Comparison of ENCODE assay signal across 2 fruit fly cellular contexts in genomic region chr3R:23876699-23877098, dm6.
A peak's percentile ranks its signal among the peaks of the same experiment; 100 is the strongest.
TF ChIP-seq lines count a peak whose summit lies in the region.

No protein-coding gene starts in this region.

- no peak for TF ChIP-seq CTCF in whole organism, embryonic (GFP tag; optimal IDR thresholded peaks at IDR 0.05; lab: Kevin White, UChicago)

TF ChIP-seq in whole organism, embryonic, 481 proteins besides CTCF, POLR2A, EP300 and RAD21 (continues in another document):
- TF ChIP-seq CG11456 (GFP tag; IDR thresholded peaks at IDR 0.05; lab: Robert Waterston, UW), result no peak
- TF ChIP-seq CG4707 (GFP tag; optimal IDR thresholded peaks at IDR 0.05; lab: Kevin White, UChicago), result peak; percentile 14
- peak; percentile 26; the same call in 1 of the 2 replicates for TF ChIP-seq CG11696 (GFP tag; IDR thresholded peaks at IDR 0.05; lab: Robert Waterston, UW)
- no peak for TF ChIP-seq Elba2 (GFP tag; optimal IDR thresholded peaks at IDR 0.05; lab: Kevin White, UChicago)
- TF ChIP-seq unpg (GFP tag; optimal IDR thresholded peaks at IDR 0.05; lab: Kevin White, UChicago), result peak; percentile 1
- peak; percentile 29 for TF ChIP-seq sd (tag; optimal IDR thresholded peaks at IDR 0.05; lab: Kevin White, UChicago)
- no peak for TF ChIP-seq CG4617 (GFP tag; optimal IDR thresholded peaks at IDR 0.05; lab: Kevin White, UChicago; ENCODE audit: borderline replicate concordance)
- peak; percentile 1 for TF ChIP-seq CG2116 (GFP tag; optimal IDR thresholded peaks at IDR 0.05; lab: Kevin White, UChicago)
- no peak for TF ChIP-seq danr (GFP tag; IDR thresholded peaks at IDR 0.05; lab: Robert Waterston, UW)
- no peak for TF ChIP-seq Antp (GFP tag; optimal IDR thresholded peaks at IDR 0.05; lab: Kevin White, UChicago)
- TF ChIP-seq CG12769 (tag; optimal IDR thresholded peaks at IDR 0.05; lab: Kevin White, UChicago), result no peak
- TF ChIP-seq al (GFP tag; IDR thresholded peaks at IDR 0.05; lab: Robert Waterston, UW), result no peak
- TF ChIP-seq CG11560 (tag; IDR thresholded peaks at IDR 0.05; lab: Robert Waterston, UW), result no peak
- TF ChIP-seq H15 (GFP tag; IDR thresholded peaks at IDR 0.05; lab: Robert Waterston, UW), result 0 out of 3 replicates have a peak, but pooled peaks have one; percentile 21
- TF ChIP-seq odd (GFP tag; optimal IDR thresholded peaks at IDR 0.05; lab: Kevin White, UChicago), result peak; percentile 23
- 0 out of 2 replicates have a peak, but pooled peaks have one; percentile 29 for TF ChIP-seq Atf6 (GFP tag; IDR thresholded peaks at IDR 0.05; lab: Robert Waterston, UW)
- TF ChIP-seq CG2678 (tag; optimal IDR thresholded peaks at IDR 0.05; lab: Kevin White, UChicago), result peak; percentile 9
- no peak for TF ChIP-seq CG32532 (GFP tag; IDR thresholded peaks at IDR 0.05; lab: Robert Waterston, UW)
- TF ChIP-seq Hr51 (GFP tag; optimal IDR thresholded peaks at IDR 0.05; lab: Kevin White, UChicago), result peak in 1 of 2 experiments; percentile 2
- no peak for TF ChIP-seq CG10267 (tag; optimal IDR thresholded peaks at IDR 0.05; lab: Kevin White, UChicago)
- no peak for TF ChIP-seq zfh1 (GFP tag; IDR thresholded peaks at IDR 0.05; lab: Robert Waterston, UW)
- TF ChIP-seq slou (GFP tag; optimal IDR thresholded peaks at IDR 0.05; lab: Kevin White, UChicago), result no peak
- TF ChIP-seq CG8290 (GFP tag; optimal IDR thresholded peaks at IDR 0.05; lab: Kevin White, UChicago), result no peak
- peak in 1 of 2 experiments; percentile 37 for TF ChIP-seq CG8290 (tag; optimal IDR thresholded peaks at IDR 0.05; lab: Kevin White, UChicago)
- no peak for TF ChIP-seq CG7556 (GFP tag; optimal IDR thresholded peaks at IDR 0.05; lab: Kevin White, UChicago)
- TF ChIP-seq CG17568 (GFP tag; optimal IDR thresholded peaks at IDR 0.05; lab: Kevin White, UChicago), result peak; percentile 45
- no peak for TF ChIP-seq maf-S (GFP tag; optimal IDR thresholded peaks at IDR 0.05; lab: Kevin White, UChicago)
- TF ChIP-seq CG3407 (GFP tag; optimal IDR thresholded peaks at IDR 0.05; lab: Kevin White, UChicago), result no peak
- no peak for TF ChIP-seq tgo (GFP tag; IDR thresholded peaks at IDR 0.05; lab: Robert Waterston, UW)
- TF ChIP-seq HLH3B (GFP tag; IDR thresholded peaks at IDR 0.05; lab: Robert Waterston, UW), result 0 out of 2 replicates have a peak, but pooled peaks have one; percentile 8
- TF ChIP-seq wek (GFP tag; optimal IDR thresholded peaks at IDR 0.05; lab: Kevin White, UChicago), result no peak
- TF ChIP-seq fd102C (GFP tag; optimal IDR thresholded peaks at IDR 0.05; lab: Kevin White, UChicago), result no peak
- TF ChIP-seq ap (GFP tag; IDR thresholded peaks at IDR 0.05; lab: Robert Waterston, UW), result no peak
- TF ChIP-seq HmgD (GFP tag; optimal IDR thresholded peaks at IDR 0.05; lab: Kevin White, UChicago), result no peak
- no peak for TF ChIP-seq CG8944 (GFP tag; optimal IDR thresholded peaks at IDR 0.05; lab: Kevin White, UChicago)
- TF ChIP-seq Hmr (GFP tag; optimal IDR thresholded peaks at IDR 0.05; lab: Kevin White, UChicago), result peak; percentile 10
- peak; percentile 54 for TF ChIP-seq sens (GFP tag; lab: Kevin White, UChicago)
- no peak for TF ChIP-seq Dad (GFP tag; optimal IDR thresholded peaks at IDR 0.05; lab: Kevin White, UChicago)
- peak; percentile 17 for TF ChIP-seq CG11723 (GFP tag; optimal IDR thresholded peaks at IDR 0.05; lab: Kevin White, UChicago)
- no peak for TF ChIP-seq bsh (GFP tag; optimal IDR thresholded peaks at IDR 0.05; lab: Kevin White, UChicago)
- TF ChIP-seq ato (GFP tag; IDR thresholded peaks at IDR 0.05; lab: Robert Waterston, UW; ENCODE audit: partially characterized antibody), result no peak
- TF ChIP-seq so (GFP tag; IDR thresholded peaks at IDR 0.05; lab: Robert Waterston, UW), result 0 out of 3 replicates have a peak, but pooled peaks have one; percentile 28
- TF ChIP-seq CG1233 (GFP tag; optimal IDR thresholded peaks at IDR 0.05; lab: Kevin White, UChicago), result peak; percentile 5
- TF ChIP-seq HHEX (GFP tag; optimal IDR thresholded peaks at IDR 0.05; lab: Kevin White, UChicago), result no peak
- TF ChIP-seq PHDP (tag; optimal IDR thresholded peaks at IDR 0.05; lab: Kevin White, UChicago), result peak; percentile 17
- TF ChIP-seq D19A (tag; optimal IDR thresholded peaks at IDR 0.05; lab: Kevin White, UChicago), result peak; percentile 7

TF ChIP-seq in whole organism, prepupa, 60 proteins besides CTCF, POLR2A, EP300 and RAD21:
- TF ChIP-seq CG3032 (tag; optimal IDR thresholded peaks at IDR 0.05; lab: Kevin White, UChicago), result no peak
- TF ChIP-seq fkh (GFP tag; optimal IDR thresholded peaks at IDR 0.05; lab: Kevin White, UChicago), result peak; percentile 54
